Worm (Caenorhabditis elegans): ENCODE measurements around the gene fip-4.

Gene fip-4

DNA sequence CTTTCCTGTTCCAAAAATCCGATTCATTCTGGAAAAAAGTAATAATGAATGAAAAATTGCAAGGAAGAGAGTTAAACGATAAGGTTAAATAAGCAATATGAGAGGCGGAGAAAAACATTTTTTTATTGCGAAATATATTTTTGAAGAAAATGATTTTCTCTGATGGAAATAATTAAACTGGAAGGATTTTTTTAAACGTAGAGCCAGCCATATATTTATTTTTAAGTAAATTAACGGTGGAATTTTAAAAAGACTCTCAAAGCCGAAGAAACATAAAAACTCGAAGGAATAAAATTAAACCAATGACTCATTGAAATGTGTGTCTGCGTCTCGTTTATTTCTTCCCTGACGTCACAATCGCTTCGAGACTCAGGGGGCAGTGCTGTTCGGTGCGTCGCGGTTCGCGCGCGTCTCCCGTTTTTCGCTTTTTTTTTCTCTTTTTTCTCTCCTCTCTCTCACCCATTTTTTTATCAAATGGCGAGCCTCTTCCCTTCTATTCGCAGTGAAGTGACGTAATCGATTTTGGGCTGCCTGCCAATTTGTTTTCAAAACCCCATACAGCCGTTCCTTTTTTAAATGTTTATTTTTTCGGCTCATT lies 4.9 kb downstream of the fip-4 start, which contains the start of gene vps-60 (continued):
- peak; percentile 82 for TF ChIP-seq mcd-1 (GFP tag; IDR thresholded peaks at IDR 0.05)
- TF ChIP-seq egrh-3 (GFP tag; IDR thresholded peaks at IDR 0.05) = peak; percentile 59
- TF ChIP-seq repo-1 (tag; optimal IDR thresholded peaks at IDR 0.05) = peak; percentile 20
- TF ChIP-seq akir-1 (GFP tag; optimal IDR thresholded peaks at IDR 0.05) = no peak
- TF ChIP-seq ceh-91 (GFP tag; IDR thresholded peaks at IDR 0.05) = peak; percentile 75
- TF ChIP-seq D2030.7 (GFP tag; IDR thresholded peaks at IDR 0.05) = peak; percentile 63
- no peak for TF ChIP-seq lag-1 (GFP tag; IDR thresholded peaks at IDR 0.05)
- TF ChIP-seq dpff-1 (tag; optimal IDR thresholded peaks at IDR 0.05) = no peak

DNA sequence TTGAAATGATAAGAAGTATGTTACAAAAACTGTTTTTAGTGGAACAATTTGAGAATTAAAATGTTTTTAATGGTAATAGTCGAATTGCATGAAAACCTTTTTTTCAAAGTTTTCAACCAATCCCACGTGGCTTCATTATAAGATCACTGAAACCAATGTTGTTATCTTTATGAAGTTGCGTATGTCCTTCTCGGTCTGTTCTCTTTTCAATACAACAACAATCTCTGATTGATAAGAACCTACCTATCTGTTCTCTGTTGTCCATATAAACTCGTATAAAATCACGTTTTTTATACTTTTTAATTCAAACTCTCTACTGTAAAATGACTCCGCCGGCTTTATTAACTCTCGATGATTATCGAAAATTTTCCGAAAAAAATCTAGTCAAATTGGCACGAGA lies 7.8 kb downstream of the fip-4 start, which contains the start of gene F41E6.5:
TSS of gene F41E6.5 (plus strand) at position 209 of the 400 bp plus-strand sequence.
- TF ChIP-seq snpc-1.1 (tag; optimal IDR thresholded peaks at IDR 0.05; ENCODE audit: insufficient read depth) (no peak), nhr-80 (tag; optimal IDR thresholded peaks at IDR 0.05) (peak; percentile 53)

DNA sequence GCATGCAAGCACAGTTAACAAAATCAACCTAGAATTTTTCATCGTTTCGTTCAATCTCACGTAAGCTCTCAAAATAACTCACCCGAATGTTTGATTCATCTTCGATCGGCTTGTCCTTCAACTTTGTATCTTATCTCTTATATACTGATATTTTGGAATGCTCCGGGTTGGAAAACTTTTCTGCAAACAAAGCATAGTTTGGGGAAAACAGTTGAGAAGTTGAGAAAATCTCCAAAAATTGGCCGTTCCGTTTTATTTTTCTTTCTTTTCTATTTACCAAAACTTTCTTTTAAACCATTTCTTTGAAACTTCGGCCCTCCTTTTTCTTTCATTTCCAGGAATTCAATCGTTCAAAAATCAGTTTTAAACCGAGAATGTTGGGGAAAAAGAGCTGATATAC lies 8.4 kb downstream of the fip-4 start, which contains the start of gene F41E6.15:
TSS of gene F41E6.15 (minus strand) at position 101 of the 400 bp plus-strand sequence.
- TF ChIP-seq cebp-2 (GFP tag; IDR thresholded peaks at IDR 0.05) = no peak
- TF ChIP-seq aptf-2 (GFP tag; conservative IDR thresholded peaks at IDR 0.05) = no peak
- no peak for TF ChIP-seq hsf-1 (GFP tag; IDR thresholded peaks at IDR 0.05)
- TF ChIP-seq lsy-27 (tag; optimal IDR thresholded peaks at IDR 0.05; ENCODE audit: borderline replicate concordance, insufficient read depth) = no peak
- TF ChIP-seq chd-7 (tag; optimal IDR thresholded peaks at IDR 0.05) = no peak
- TF ChIP-seq nfya-2 (GFP tag; IDR thresholded peaks at IDR 0.05) = no peak
- no peak for TF ChIP-seq ztf-3 (GFP tag; optimal IDR thresholded peaks at IDR 0.05)
- TF ChIP-seq F52B5.7 (tag; optimal IDR thresholded peaks at IDR 0.05) = no peak
- TF ChIP-seq attf-5 (GFP tag; optimal IDR thresholded peaks at IDR 0.05) = no peak
- TF ChIP-seq mcd-1 (GFP tag; IDR thresholded peaks at IDR 0.05) = no peak
- TF ChIP-seq lin-54 (GFP tag; optimal IDR thresholded peaks at IDR 0.05) = no peak

- TF ChIP-seq nfya-1 (tag; optimal IDR thresholded peaks at IDR 0.05; ENCODE audit: borderline replicate concordance, insufficient read depth) (no peak), rec-8 (tag; optimal IDR thresholded peaks at IDR 0.05) (no peak), let-607 (tag; optimal IDR thresholded peaks at IDR 0.05) (no peak)
Observed at ce11 chrV:8601420-8601819, 9.6 kb downstream of the fip-4 start, which contains the start of gene F41E6.8. Gene F41E6.8, minus strand, starts transcription at chrV:8601520.

ce11 chrV:8599957-8600356 lies 11.1 kb downstream of the fip-4 start:
- TF ChIP-seq tlf-1 (GFP tag; optimal IDR thresholded peaks at IDR 0.05) = no peak
- TF ChIP-seq B0336.3 (GFP tag; IDR thresholded peaks at IDR 0.05) = no peak
- no peak for TF ChIP-seq akir-1 (GFP tag; optimal IDR thresholded peaks at IDR 0.05)
- TF ChIP-seq F10E7.11 (tag; optimal IDR thresholded peaks at IDR 0.05) = no peak
- no peak for TF ChIP-seq Y79H2A.3 (GFP tag; conservative IDR thresholded peaks at IDR 0.05)
- TF ChIP-seq tbx-9 (tag; optimal IDR thresholded peaks at IDR 0.05; ENCODE audit: borderline replicate concordance) = no peak
- TF ChIP-seq egrh-3 (GFP tag; IDR thresholded peaks at IDR 0.05) = no peak
- TF ChIP-seq let-607 (tag; optimal IDR thresholded peaks at IDR 0.05) = no peak
- TF ChIP-seq hmg-1.2 (GFP tag; IDR thresholded peaks at IDR 0.05) = no peak
- no peak for TF ChIP-seq hlh-12 (tag; optimal IDR thresholded peaks at IDR 0.05)
- no peak for TF ChIP-seq madf-3 (GFP tag; IDR thresholded peaks at IDR 0.05)
- no peak for TF ChIP-seq hlh-26 (GFP tag; conservative IDR thresholded peaks at IDR 0.05)
